Worm (Caenorhabditis elegans) whole organism, L1 larva: ENCODE measurements around the gene fipr-11.
A peak's percentile ranks its signal among the peaks of the same experiment; 100 is the strongest.

Source experiments
- F16B12.6 ChIP-seq: fragments of 150-350 bp; optimal IDR thresholded peaks from 2 replicates; lab custom pipeline; 2014; ENCODE audit warnings: missing biosample characterization, missing genetic modification characterization
- aha-1 ChIP-seq: fragments of 150-350 bp; optimal IDR thresholded peaks from 2 replicates; lab custom pipeline; 2014; ENCODE audit warnings: missing biosample characterization, missing genetic modification characterization
- alr-1 ChIP-seq: fragments of 200-800 bp; sonication (Bioruptor generic); optimal IDR thresholded peaks from 2 replicates; lab custom pipeline; 2018; ENCODE audit warnings: borderline replicate concordance, mild to moderate bottlenecking, missing genetic modification characterization, missing compliant biosample characterization
- ama-1 ChIP-seq: fragments of 150-350 bp; optimal IDR thresholded peaks from 2 replicates; lab custom pipeline; 2014
- blmp-1 ChIP-seq: fragments of 150-350 bp; optimal IDR thresholded peaks from 2 replicates; lab custom pipeline; 2014; ENCODE audit warnings: missing biosample characterization, missing genetic modification characterization
- ceh-88 ChIP-seq: fragments of 200-800 bp; sonication (Bioruptor generic); IDR thresholded peaks from 2 replicates; pipeline ENCODE4 v1.3.6; 2022; ENCODE audit warnings: missing genetic modification characterization, missing compliant biosample characterization
- ceh-90 ChIP-seq: sonication (generic microtip); optimal IDR thresholded peaks from 2 replicates; lab custom pipeline; 2016; ENCODE audit warnings: missing genetic modification characterization, missing compliant biosample characterization
- ces-1 ChIP-seq: fragments of 150-350 bp; optimal IDR thresholded peaks from 2 replicates; lab custom pipeline; 2014; ENCODE audit warnings: missing biosample characterization, missing genetic modification reagents, missing genetic modification characterization
- dpl-1 ChIP-seq, 3 experiments: fragments of 150-350 bp in 2 of 3; sonication (generic microtip) in 1 of 3; optimal IDR thresholded peaks; 2 replicates each; lab custom pipeline; 2014 to 2017; ENCODE audit warnings: missing biosample characterization in 3 of 3, missing genetic modification characterization in 3 of 3, missing genetic modification reagents in 3 of 3
- egl-13 ChIP-seq: sonication (generic microtip); optimal IDR thresholded peaks from 2 replicates; lab custom pipeline; 2016; ENCODE audit warnings: missing genotype, missing genetic modification reagents, missing genetic modification characterization, missing compliant biosample characterization
- egl-27 ChIP-seq, 2 experiments: fragments of 150-350 bp in 1 of 2; sonication (generic microtip); optimal IDR thresholded peaks; 3 replicates each; lab custom pipeline; 2017 to 2018; ENCODE audit warnings: missing biosample characterization in 2 of 2, missing genetic modification characterization in 2 of 2, missing genetic modification reagents in 2 of 2
- ets-5 ChIP-seq: fragments of 200-800 bp; sonication (Bioruptor generic); IDR thresholded peaks from 2 replicates; pipeline ENCODE4 v1.3.6; 2022; ENCODE audit warnings: missing genetic modification characterization, missing compliant biosample characterization
- fkh-10 ChIP-seq: sonication (generic microtip); optimal IDR thresholded peaks from 2 replicates; lab custom pipeline; 2017; ENCODE audit warnings: missing biosample characterization, missing genetic modification reagents, missing genetic modification characterization
- fos-1 ChIP-seq: fragments of 150-350 bp; optimal IDR thresholded peaks from 2 replicates; lab custom pipeline; 2014; ENCODE audit warnings: missing biosample characterization, missing genetic modification characterization
- hpl-2 ChIP-seq: fragments of 150-350 bp; optimal IDR thresholded peaks from 2 replicates; lab custom pipeline; 2014; ENCODE audit warnings: missing biosample characterization, missing genetic modification reagents, missing genetic modification characterization
- irx-1 ChIP-seq: sonication (generic microtip); optimal IDR thresholded peaks from 2 replicates; lab custom pipeline; 2016; ENCODE audit warnings: missing genetic modification characterization, missing compliant biosample characterization
- jun-1 ChIP-seq: fragments of 150-350 bp; optimal IDR thresholded peaks from 2 replicates; lab custom pipeline; 2014; ENCODE audit warnings: missing biosample characterization, missing genetic modification reagents, missing genetic modification characterization
- lin-13 ChIP-seq: fragments of 150-350 bp; optimal IDR thresholded peaks from 2 replicates; lab custom pipeline; 2014; ENCODE audit warnings: missing biosample characterization, missing genetic modification reagents, missing genetic modification characterization
- lin-14 ChIP-seq: fragments of 200-800 bp; sonication (Bioruptor generic); optimal IDR thresholded peaks from 2 replicates; lab custom pipeline; 2018; ENCODE audit warnings: mild to moderate bottlenecking, missing genetic modification characterization, moderate library complexity, missing compliant biosample characterization
- lin-35 ChIP-seq, 2 experiments: fragments of 150-350 bp; optimal IDR thresholded peaks; 2 replicates each; lab custom pipeline; 2014; ENCODE audit warnings: missing biosample characterization in 2 of 2, missing genetic modification characterization in 2 of 2, missing genetic modification reagents in 2 of 2
- lin-39 ChIP-seq: fragments of 150-350 bp; optimal IDR thresholded peaks from 2 replicates; lab custom pipeline; 2014; ENCODE audit warnings: missing biosample characterization, missing genetic modification reagents, missing genetic modification characterization
- lir-3 ChIP-seq: sonication (generic microtip); optimal IDR thresholded peaks from 2 replicates; lab custom pipeline; 2016; ENCODE audit warnings: mild to moderate bottlenecking, missing genetic modification characterization, moderate library complexity, missing compliant biosample characterization; ENCODE audit not compliant: poor library complexity
- mdl-1 ChIP-seq, 2 experiments: fragments of 150-350 bp; optimal IDR thresholded peaks; 2 replicates each; lab custom pipeline; 2014 to 2017; ENCODE audit warnings: missing biosample characterization in 2 of 2, missing genetic modification characterization in 2 of 2, inconsistent platforms in 1 of 2
- mef-2 ChIP-seq: fragments of 150-350 bp; optimal IDR thresholded peaks from 2 replicates; lab custom pipeline; 2014; ENCODE audit warnings: missing biosample characterization, missing genetic modification characterization
- nhr-11 ChIP-seq: fragments of 150-350 bp; optimal IDR thresholded peaks from 2 replicates; lab custom pipeline; 2014; ENCODE audit warnings: missing biosample characterization, missing genetic modification characterization
- nhr-19 ChIP-seq: fragments of 200-800 bp; sonication (Bioruptor generic); conservative IDR thresholded peaks from 2 replicates; pipeline ENCODE4 v1.3.6; 2022; ENCODE audit warnings: missing genetic modification characterization, missing compliant biosample characterization
- nhr-20 ChIP-seq: sonication (generic microtip); optimal IDR thresholded peaks from 2 replicates; lab custom pipeline; 2016; ENCODE audit warnings: mild to moderate bottlenecking, missing genetic modification characterization, missing compliant biosample characterization
- nhr-237 ChIP-seq: fragments of 150-350 bp; optimal IDR thresholded peaks from 2 replicates; lab custom pipeline; 2014; ENCODE audit warnings: missing biosample characterization, missing genetic modification characterization
- nhr-85 ChIP-seq: sonication (generic microtip); peaks from one replicate; lab custom pipeline; 2016; ENCODE audit warnings: missing genetic modification characterization, inconsistent platforms, missing compliant biosample characterization
- nhr-90 ChIP-seq: sonication (generic microtip); optimal IDR thresholded peaks from 2 replicates; lab custom pipeline; 2016; ENCODE audit warnings: mild to moderate bottlenecking, missing genetic modification characterization, missing compliant biosample characterization; ENCODE audit not compliant: poor library complexity
- pag-3 ChIP-seq: sonication (generic microtip); optimal IDR thresholded peaks from 2 replicates; lab custom pipeline; 2017; ENCODE audit warnings: missing genetic modification characterization, mild to moderate bottlenecking, missing compliant biosample characterization, antibody characterized with exemption, borderline replicate concordance; ENCODE audit not compliant: insufficient read depth
- rnt-1 ChIP-seq: sonication (generic microtip); optimal IDR thresholded peaks from 2 replicates; lab custom pipeline; 2016; ENCODE audit warnings: mild to moderate bottlenecking, missing genetic modification characterization, moderate library complexity, missing compliant biosample characterization
- skn-1 ChIP-seq: fragments of 150-350 bp; optimal IDR thresholded peaks from 2 replicates; lab custom pipeline; 2014; ENCODE audit warnings: missing biosample characterization, missing genetic modification characterization
- snpc-4 ChIP-seq: fragments of 150-350 bp; optimal IDR thresholded peaks from 2 replicates; lab custom pipeline; 2014; ENCODE audit warnings: missing biosample characterization, missing genetic modification characterization
- swsn-7 ChIP-seq: sonication (generic microtip); optimal IDR thresholded peaks from 2 replicates; lab custom pipeline; 2016; ENCODE audit warnings: missing genetic modification characterization, missing compliant biosample characterization
- tbx-2 ChIP-seq: sonication (generic microtip); optimal IDR thresholded peaks from 2 replicates; lab custom pipeline; 2016; ENCODE audit warnings: missing genetic modification characterization, missing compliant biosample characterization
- tlp-1 ChIP-seq: fragments of 150-350 bp; optimal IDR thresholded peaks from 2 replicates; lab custom pipeline; 2014; ENCODE audit warnings: missing biosample characterization, missing genetic modification characterization
- unc-130 ChIP-seq: fragments of 150-350 bp; optimal IDR thresholded peaks from 2 replicates; lab custom pipeline; 2017; ENCODE audit warnings: missing biosample characterization, missing genetic modification characterization, inconsistent platforms
- unc-30 ChIP-seq: sonication (generic microtip); optimal IDR thresholded peaks from 2 replicates; lab custom pipeline; 2017; ENCODE audit warnings: missing biosample characterization, missing genetic modification characterization
- unc-62 ChIP-seq: fragments of 150-350 bp; optimal IDR thresholded peaks from 2 replicates; lab custom pipeline; 2014; ENCODE audit warnings: missing biosample characterization, missing genetic modification reagents, missing genetic modification characterization
- unc-86 ChIP-seq: sonication (generic microtip); optimal IDR thresholded peaks from 2 replicates; lab custom pipeline; 2016; ENCODE audit warnings: missing genetic modification characterization, missing compliant biosample characterization
- unc-98 ChIP-seq: fragments of 200-800 bp; sonication (Bioruptor generic); IDR thresholded peaks from 2 replicates; pipeline ENCODE4 v1.3.6; 2022; ENCODE audit warnings: missing genetic modification characterization, missing compliant biosample characterization
- zip-4 ChIP-seq: fragments of 200-800 bp; sonication (Bioruptor generic); optimal IDR thresholded peaks from 2 replicates; lab custom pipeline; 2018; ENCODE audit warnings: mild to moderate bottlenecking, missing genetic modification characterization, moderate library complexity, missing compliant biosample characterization
- ztf-11 ChIP-seq, 2 experiments: sonication (generic microtip); optimal IDR thresholded peaks; 2 replicates each; lab custom pipeline; 2016 to 2017; ENCODE audit warnings: missing genetic modification characterization in 2 of 2, missing biosample characterization in 1 of 2, missing compliant biosample characterization in 1 of 2

fipr-11 gene

DNA sequence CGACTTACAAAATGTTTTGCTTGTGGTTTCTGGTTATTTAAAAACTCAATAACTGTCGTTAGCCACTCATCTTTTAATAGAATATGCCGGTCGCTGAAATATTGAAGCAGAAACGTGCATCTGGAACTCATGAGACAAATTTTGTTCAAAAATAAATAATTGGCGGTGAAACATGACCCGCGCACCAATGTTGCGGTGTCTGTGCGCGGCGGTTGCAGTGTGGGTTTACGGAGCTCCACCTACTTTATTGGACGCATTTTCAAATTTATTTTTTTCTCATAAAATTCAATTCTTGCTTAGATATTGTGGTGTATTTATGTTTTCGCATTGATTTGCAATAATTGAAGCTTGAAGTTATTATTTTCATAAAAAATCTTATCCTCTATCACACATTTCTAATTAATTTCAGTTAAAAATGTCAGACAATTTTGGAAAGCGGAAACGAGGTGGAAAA, 24.6 kb upstream of the fipr-11 start, which contains the start of the genes rmh-2 and suds-3 (continued):
- TF ChIP-seq nhr-19 (GFP tag; lab: Robert Waterston, UW): no peak
- TF ChIP-seq nhr-90 (tag; lab: Kevin White, UChicago): peak; percentile 7
- TF ChIP-seq fkh-10 (GFP tag; lab: Kevin White, UChicago): no peak
- TF ChIP-seq nhr-11 (tag; lab: Kevin White, UChicago): no peak
- TF ChIP-seq fos-1 (tag; lab: Kevin White, UChicago): no peak
- TF ChIP-seq nhr-237: no peak
- peak; percentile 69 to 92 for TF ChIP-seq lin-35 (GFP tag; optimal IDR thresholded peaks at IDR 0.05; lab: Kevin White, UChicago)
- no peak for TF ChIP-seq ztf-11 (tag; optimal IDR thresholded peaks at IDR 0.05; lab: Kevin White, UChicago)
- TF ChIP-seq pag-3: no peak
- peak; percentile 9 for TF ChIP-seq unc-130 (tag; lab: Kevin White, UChicago)
- TF ChIP-seq aha-1 (tag; lab: Kevin White, UChicago): no peak
- no peak for TF ChIP-seq unc-86 (tag; lab: Kevin White, UChicago)
- no peak for TF ChIP-seq lir-3 (tag; lab: Kevin White, UChicago)
- no peak for TF ChIP-seq ces-1 (GFP tag; lab: Kevin White, UChicago)
- TF ChIP-seq unc-30 (tag; lab: Kevin White, UChicago): no peak
- no peak for TF ChIP-seq tbx-2
- TF ChIP-seq skn-1 (tag; lab: Kevin White, UChicago): no peak
- no peak for TF ChIP-seq irx-1 (tag; lab: Kevin White, UChicago)
- TF ChIP-seq swsn-7 (tag; lab: Kevin White, UChicago): peak; percentile 20
- TF ChIP-seq alr-1 (tag; lab: Kevin White, UChicago): no peak
- TF ChIP-seq mef-2 (tag; lab: Kevin White, UChicago): no peak
- TF ChIP-seq ceh-88: no peak
- no peak for TF ChIP-seq ceh-90 (tag; lab: Kevin White, UChicago)
- TF ChIP-seq nhr-85: no peak
- no peak for TF ChIP-seq lin-14 (GFP tag; lab: Kevin White, UChicago)
- TF ChIP-seq dpl-1 (GFP tag; optimal IDR thresholded peaks at IDR 0.05; lab: Kevin White, UChicago): peak; percentile 72 to 87 (median 82)
- TF ChIP-seq unc-98 (GFP tag; lab: Robert Waterston, UW): no peak
- TF ChIP-seq jun-1: no peak
- TF ChIP-seq tlp-1: no peak
- TF ChIP-seq zip-4 (GFP tag; lab: Kevin White, UChicago): no peak
- TF ChIP-seq nhr-20 (tag; lab: Kevin White, UChicago): peak; percentile 31
- TF ChIP-seq egl-13 (tag; lab: Kevin White, UChicago): no peak
- TF ChIP-seq egl-27 (tag; optimal IDR thresholded peaks at IDR 0.05; lab: Kevin White, UChicago): no peak
- TF ChIP-seq ets-5 (GFP tag; lab: Robert Waterston, UW): no peak
- TF ChIP-seq mdl-1 (tag; optimal IDR thresholded peaks at IDR 0.05; lab: Kevin White, UChicago): peak in 1 of 2 experiments; percentile 16
- no peak for TF ChIP-seq ama-1 (lab: Kevin White, UChicago)
- peak; percentile 1 for TF ChIP-seq blmp-1 (tag; lab: Kevin White, UChicago)
- no peak for TF ChIP-seq F16B12.6 (tag; lab: Kevin White, UChicago)
- TF ChIP-seq snpc-4: no peak
- TF ChIP-seq hpl-2: no peak
- peak; percentile 69 for TF ChIP-seq rnt-1 (tag; lab: Kevin White, UChicago)
- no peak for TF ChIP-seq lin-39
- TF ChIP-seq unc-62 (GFP tag; lab: Kevin White, UChicago): no peak
- TF ChIP-seq lin-13 (GFP tag; lab: Kevin White, UChicago): no peak
